Fruit fly (Drosophila melanogaster) whole organism, embryonic: Measurements from ENCODE around the gene Tango5.

Experiments
- Abd-B ChIP-seq: fragments of 200-800 bp; sonication (Bioruptor generic); optimal IDR thresholded peaks from 2 replicates; lab custom pipeline; 2018; ENCODE audit warnings: missing biosample characterization, mild to moderate bottlenecking, missing genetic modification characterization, moderate library complexity
- Bdp1 ChIP-seq: fragments of 200-800 bp; sonication (Bioruptor generic); optimal IDR thresholded peaks from 3 replicates; lab custom pipeline; 2016; ENCODE audit warnings: missing biosample characterization, missing genetic modification characterization
- C15 ChIP-seq: fragments of 200-800 bp; sonication (Bioruptor generic); IDR thresholded peaks from 3 replicates; pipeline ENCODE4 v1.3.6; 2022; ENCODE audit warnings: missing biosample characterization, missing genetic modification characterization
- CG10654 ChIP-seq: fragments of 200-800 bp; sonication (Bioruptor generic); optimal IDR thresholded peaks from 2 replicates; lab custom pipeline; 2016; ENCODE audit warnings: missing biosample characterization, missing genetic modification characterization
- CG10979 ChIP-seq: fragments of 200-800 bp; sonication (Bioruptor generic); optimal IDR thresholded peaks from 2 replicates; lab custom pipeline; 2018; ENCODE audit warnings: missing biosample characterization, mild to moderate bottlenecking, missing genetic modification characterization, moderate library complexity
- CG12744 ChIP-seq: fragments of 200-800 bp; sonication (Bioruptor generic); optimal IDR thresholded peaks from 2 replicates; lab custom pipeline; 2016; ENCODE audit warnings: missing biosample characterization, missing genetic modification characterization
- CG12769 ChIP-seq: fragments of 200-800 bp; sonication (Bioruptor generic); optimal IDR thresholded peaks from 2 replicates; lab custom pipeline; 2019; ENCODE audit warnings: missing biosample characterization, mild to moderate bottlenecking, missing genetic modification characterization, moderate library complexity
- CG1647 ChIP-seq: fragments of 200-800 bp; sonication (Bioruptor generic); optimal IDR thresholded peaks from 3 replicates; lab custom pipeline; 2016; ENCODE audit warnings: missing biosample characterization, missing genetic modification characterization
- CG16863 ChIP-seq: fragments of 200-800 bp; sonication (Bioruptor generic); optimal IDR thresholded peaks from 3 replicates; lab custom pipeline; 2016; ENCODE audit warnings: missing biosample characterization, missing genetic modification characterization
- CG17385 ChIP-seq: fragments of 200-800 bp; sonication (Bioruptor generic); optimal IDR thresholded peaks from 3 replicates; lab custom pipeline; 2018; ENCODE audit warnings: missing biosample characterization, mild to moderate bottlenecking, missing genetic modification characterization
- CG18619 ChIP-seq: fragments of 200-800 bp; sonication (Bioruptor generic); optimal IDR thresholded peaks from 3 replicates; lab custom pipeline; 2017; ENCODE audit warnings: missing biosample characterization, mild to moderate bottlenecking, missing genetic modification characterization
- CG4282 ChIP-seq: fragments of 200-800 bp; sonication (Bioruptor generic); optimal IDR thresholded peaks from 2 replicates; lab custom pipeline; 2016; ENCODE audit warnings: missing biosample characterization, missing genetic modification characterization
- CG4328 ChIP-seq: fragments of 200-800 bp; sonication (Bioruptor generic); optimal IDR thresholded peaks from 3 replicates; lab custom pipeline; 2017; ENCODE audit warnings: missing biosample characterization, missing genetic modification reagents, missing genetic modification characterization
- CG4360 ChIP-seq: fragments of 200-800 bp; sonication (Bioruptor generic); IDR thresholded peaks from 2 replicates; pipeline ENCODE4 v1.3.6; 2022; ENCODE audit warnings: missing biosample characterization, missing genetic modification characterization
- CG4730 ChIP-seq: fragments of 200-800 bp; sonication (Bioruptor generic); IDR thresholded peaks from 2 replicates; pipeline ENCODE4 v1.3.6; 2022; ENCODE audit warnings: missing biosample characterization, missing genetic modification characterization
- CG5245 ChIP-seq: fragments of 200-800 bp; sonication (Bioruptor generic); optimal IDR thresholded peaks from 3 replicates; lab custom pipeline; 2016; ENCODE audit warnings: missing biosample characterization, missing genetic modification characterization
- CG6175 ChIP-seq: fragments of 200-800 bp; sonication (Bioruptor generic); IDR thresholded peaks from 3 replicates; pipeline ENCODE4 v1.3.6; 2022; ENCODE audit warnings: missing biosample characterization, missing genetic modification characterization
- CG8359 ChIP-seq: fragments of 200-800 bp; sonication (Bioruptor generic); optimal IDR thresholded peaks from 2 replicates; lab custom pipeline; 2017; ENCODE audit warnings: missing biosample characterization, mild to moderate bottlenecking, missing genetic modification characterization, borderline replicate concordance
- CkIIα-i1 ChIP-seq: fragments of 200-800 bp; sonication (Bioruptor generic); IDR thresholded peaks from 2 replicates; pipeline ENCODE4 v1.3.6; 2022; ENCODE audit warnings: missing biosample characterization, missing genetic modification characterization
- D ChIP-seq, 2 experiments: fragments of 200-800 bp in 1 of 2; fragments of >200 bp in 1 of 2; sonication (Bioruptor generic) in 1 of 2; optimal IDR thresholded peaks; 2 replicates in 1 of 2; 3 replicates in 1 of 2; lab custom pipeline; 2017; ENCODE audit warnings: mild to moderate bottlenecking in 1 of 2, missing biosample characterization in 1 of 2, missing genetic modification characterization in 1 of 2, missing genetic modification reagents in 1 of 2
- D19B ChIP-seq: fragments of 200-800 bp; sonication (Bioruptor generic); optimal IDR thresholded peaks from 2 replicates; lab custom pipeline; 2017; ENCODE audit warnings: missing biosample characterization, mild to moderate bottlenecking, missing genetic modification characterization
- Fer3 ChIP-seq: fragments of 200-800 bp; sonication (Bioruptor generic); optimal IDR thresholded peaks from 2 replicates; lab custom pipeline; 2018; ENCODE audit warnings: missing biosample characterization, mild to moderate bottlenecking, missing genetic modification characterization, moderate library complexity
- Hr39 ChIP-seq: fragments of >200 bp; optimal IDR thresholded peaks from 2 replicates; lab custom pipeline; 2017
- Hr78 ChIP-seq, 2 experiments: fragments of 200-800 bp in 1 of 2; fragments of >200 bp in 1 of 2; sonication (Bioruptor generic) in 1 of 2; optimal IDR thresholded peaks; 2 replicates each; lab custom pipeline; 2017 to 2019; ENCODE audit warnings: missing biosample characterization in 2 of 2, missing genetic modification characterization in 2 of 2, mild to moderate bottlenecking in 1 of 2, moderate library complexity in 1 of 2
- Mes4 ChIP-seq: fragments of 200-800 bp; sonication (Bioruptor generic); optimal IDR thresholded peaks from 2 replicates; lab custom pipeline; 2016; ENCODE audit warnings: missing biosample characterization, missing genetic modification characterization
- Myb ChIP-seq: fragments of 200-800 bp; sonication (Bioruptor generic); optimal IDR thresholded peaks from 2 replicates; lab custom pipeline; 2016; ENCODE audit warnings: missing biosample characterization, missing genetic modification characterization
- Oaz ChIP-seq: fragments of 200-800 bp; sonication (Bioruptor generic); IDR thresholded peaks from 2 replicates; pipeline ENCODE4 v1.3.6; 2022; ENCODE audit warnings: missing biosample characterization, missing genetic modification characterization
- PHDP ChIP-seq: fragments of 200-800 bp; sonication (Bioruptor generic); optimal IDR thresholded peaks from 3 replicates; lab custom pipeline; 2018; ENCODE audit warnings: missing biosample characterization, mild to moderate bottlenecking, missing genetic modification characterization, moderate library complexity
- ac ChIP-seq: fragments of 200-800 bp; sonication (Bioruptor generic); optimal IDR thresholded peaks from 3 replicates; lab custom pipeline; 2017; ENCODE audit warnings: missing biosample characterization, mild to moderate bottlenecking, missing genetic modification characterization
- btn ChIP-seq: fragments of 200-800 bp; sonication (Bioruptor generic); optimal IDR thresholded peaks from 2 replicates; lab custom pipeline; 2016; ENCODE audit warnings: missing biosample characterization, missing genetic modification characterization
- crc ChIP-seq: fragments of 200-800 bp; sonication (Bioruptor generic); optimal IDR thresholded peaks from 2 replicates; lab custom pipeline; 2016; ENCODE audit warnings: missing biosample characterization, missing genetic modification characterization
- cwo ChIP-seq: fragments of 200-800 bp; sonication (Bioruptor generic); optimal IDR thresholded peaks from 3 replicates; lab custom pipeline; 2017; ENCODE audit warnings: missing biosample characterization, missing genetic modification characterization, mild to moderate bottlenecking, moderate library complexity, missing genetic modification reagents
- danr ChIP-seq: fragments of 200-800 bp; sonication (Bioruptor generic); IDR thresholded peaks from 2 replicates; pipeline ENCODE4 v1.3.6; 2022; ENCODE audit warnings: missing biosample characterization, missing genetic modification characterization
- hth ChIP-seq: fragments of >200 bp; optimal IDR thresholded peaks from 2 replicates; lab custom pipeline; 2017; ENCODE audit warnings: inconsistent platforms
- jumu ChIP-seq: fragments of 200-800 bp; sonication (Bioruptor generic); optimal IDR thresholded peaks from 3 replicates; lab custom pipeline; 2016; ENCODE audit warnings: missing biosample characterization, missing genetic modification characterization
- kah ChIP-seq: fragments of 200-800 bp; sonication (Bioruptor generic); optimal IDR thresholded peaks from 2 replicates; lab custom pipeline; 2018; ENCODE audit warnings: missing biosample characterization, mild to moderate bottlenecking, missing genetic modification characterization
- mam ChIP-seq: fragments of 200-800 bp; sonication (Bioruptor generic); optimal IDR thresholded peaks from 3 replicates; lab custom pipeline; 2016; ENCODE audit warnings: missing biosample characterization, missing genetic modification characterization
- nau ChIP-seq: fragments of 200-800 bp; sonication (Bioruptor generic); optimal IDR thresholded peaks from 3 replicates; lab custom pipeline; 2017; ENCODE audit warnings: missing biosample characterization, mild to moderate bottlenecking, missing genetic modification characterization, missing genetic modification reagents
- nom ChIP-seq: fragments of 200-800 bp; sonication (Bioruptor generic); optimal IDR thresholded peaks from 2 replicates; lab custom pipeline; 2017; ENCODE audit warnings: missing biosample characterization, missing genetic modification characterization, mild to moderate bottlenecking, moderate library complexity, missing genetic modification reagents
- row ChIP-seq: fragments of 200-800 bp; sonication (Bioruptor generic); IDR thresholded peaks from 3 replicates; pipeline ENCODE4 v1.3.6; 2022; ENCODE audit warnings: missing biosample characterization, missing genetic modification characterization
- sc ChIP-seq, 3 experiments: fragments of >200 bp in 2 of 3; fragments of 200-800 bp in 1 of 3; sonication (Bioruptor generic) in 1 of 3; optimal IDR thresholded peaks; 2 replicates in 2 of 3; 3 replicates in 1 of 3; lab custom pipeline; 2017; ENCODE audit warnings: mild to moderate bottlenecking in 1 of 3, missing biosample characterization in 1 of 3, missing genetic modification characterization in 1 of 3, missing genetic modification reagents in 1 of 3
- shn ChIP-seq: fragments of 200-800 bp; sonication (Bioruptor generic); optimal IDR thresholded peaks from 3 replicates; lab custom pipeline; 2016; ENCODE audit warnings: missing biosample characterization, missing genetic modification characterization
- sima ChIP-seq: fragments of 200-800 bp; sonication (Bioruptor generic); optimal IDR thresholded peaks from 2 replicates; lab custom pipeline; 2016; ENCODE audit warnings: missing biosample characterization, missing genetic modification characterization
- sisA ChIP-seq: fragments of 200-800 bp; sonication (Bioruptor generic); IDR thresholded peaks from 2 replicates; pipeline ENCODE4 v1.3.6; 2022; ENCODE audit warnings: missing biosample characterization, missing genetic modification characterization
- so ChIP-seq: fragments of 200-800 bp; sonication (Bioruptor generic); IDR thresholded peaks from 3 replicates; pipeline ENCODE4 v1.3.6; 2022; ENCODE audit warnings: missing biosample characterization, missing genetic modification characterization
- sqz ChIP-seq: fragments of 200-800 bp; sonication (Bioruptor generic); optimal IDR thresholded peaks from 3 replicates; lab custom pipeline; 2018; ENCODE audit warnings: missing biosample characterization, mild to moderate bottlenecking, missing genetic modification characterization
- tna ChIP-seq: fragments of 200-800 bp; sonication (Bioruptor generic); IDR thresholded peaks from 2 replicates; pipeline ENCODE4 v1.3.6; 2022; ENCODE audit warnings: missing biosample characterization, missing genetic modification characterization; ENCODE audit not compliant: partially characterized antibody
- usp ChIP-seq: fragments of >200 bp; optimal IDR thresholded peaks from 2 replicates; lab custom pipeline; 2017; ENCODE audit warnings: missing biosample characterization, missing genetic modification characterization
- zf30C ChIP-seq: fragments of 200-800 bp; sonication (Bioruptor generic); optimal IDR thresholded peaks from 3 replicates; lab custom pipeline; 2018; ENCODE audit warnings: missing biosample characterization, mild to moderate bottlenecking, missing genetic modification characterization

Tango5 gene

dm6 chrX:10762959-10763883, 992 bp downstream of the Tango5 start (continued):
- TF ChIP-seq nau (GFP tag; lab: Kevin White, UChicago) (no peak), Oaz (no peak), CG4730 (no peak), D (optimal IDR thresholded peaks at IDR 0.05; lab: Kevin White, UChicago) (no peak), D (GFP tag; optimal IDR thresholded peaks at IDR 0.05; lab: Kevin White, UChicago) (no peak), PHDP (tag; lab: Kevin White, UChicago) (peak; percentile 63), tna (GFP tag; lab: Robert Waterston, UW) (no peak), CG17385 (GFP tag; lab: Kevin White, UChicago) (peak; percentile 32), mam (GFP tag; lab: Kevin White, UChicago) (no peak), Abd-B (GFP tag; lab: Kevin White, UChicago) (no peak), nom (GFP tag; lab: Kevin White, UChicago) (peak; percentile 30), CG18619 (GFP tag; lab: Kevin White, UChicago) (no peak), zf30C (peak; percentile 68), ac (GFP tag; lab: Kevin White, UChicago) (no peak), CG12769 (tag; lab: Kevin White, UChicago) (peak; percentile 62), CG10979 (tag; lab: Kevin White, UChicago) (peak; percentile 18), CG16863 (no peak), so (GFP tag; lab: Robert Waterston, UW) (peak; percentile 40; the same call in 1 of the 3 replicates), Hr39 (lab: Kevin White, UChicago) (no peak), cwo (peak; percentile 76), sqz (peak; percentile 6), CG6175 (GFP tag; lab: Robert Waterston, UW) (no peak), crc (GFP tag; lab: Kevin White, UChicago) (no peak), CG4360 (GFP tag; lab: Robert Waterston, UW) (peak; percentile 93), hth (lab: Kevin White, UChicago) (no peak), CG8359 (no peak), Hr78 (GFP tag; optimal IDR thresholded peaks at IDR 0.05; lab: Kevin White, UChicago) (no peak), CG10654 (GFP tag; lab: Kevin White, UChicago) (no peak), row (GFP tag; lab: Robert Waterston, UW) (peak; percentile 68), jumu (GFP tag; lab: Kevin White, UChicago) (no peak), CG1647 (GFP tag; lab: Kevin White, UChicago) (no peak), Mes4 (no peak), CkIIα-i1 (GFP tag; lab: Robert Waterston, UW) (no peak), Myb (no peak), Bdp1 (GFP tag; lab: Kevin White, UChicago) (no peak), CG12744 (GFP tag; lab: Kevin White, UChicago) (no peak), danr (GFP tag; lab: Robert Waterston, UW) (no peak), CG5245 (GFP tag; lab: Kevin White, UChicago) (no peak), CG4328 (no peak), kah (no peak), sisA (no peak), shn (no peak), D19B (GFP tag; lab: Kevin White, UChicago) (no peak), Fer3 (tag; lab: Kevin White, UChicago) (peak; percentile 10), sima (GFP tag; lab: Kevin White, UChicago) (no peak), btn (GFP tag; lab: Kevin White, UChicago) (no peak), sc (optimal IDR thresholded peaks at IDR 0.05; lab: Kevin White, UChicago) (no peak), sc (GFP tag; optimal IDR thresholded peaks at IDR 0.05; lab: Kevin White, UChicago) (no peak), C15 (GFP tag; lab: Robert Waterston, UW) (no peak), CG4282 (GFP tag; lab: Kevin White, UChicago) (no peak), usp (GFP tag; lab: Kevin White, UChicago) (no peak)
